Fruit fly (Drosophila melanogaster) whole organism, adult: Measurements from ENCODE around the gene Rala.

Source experiments
- CG1620 ChIP-seq: fragments of 200-800 bp; sonication (Bioruptor generic); optimal IDR thresholded peaks from 2 replicates; lab custom pipeline; 2016; ENCODE audit warnings: missing biosample characterization, missing genetic modification characterization
- CG7045 ChIP-seq: fragments of 200-800 bp; sonication (Bioruptor generic); optimal IDR thresholded peaks from 2 replicates; lab custom pipeline; 2017; ENCODE audit warnings: missing biosample characterization, mild to moderate bottlenecking, missing genetic modification characterization
- Clk ChIP-seq: fragments of 200-800 bp; sonication (Bioruptor generic); optimal IDR thresholded peaks from 2 replicates; lab custom pipeline; 2017; ENCODE audit warnings: missing biosample characterization, missing genetic modification characterization
- Crg-1 ChIP-seq: fragments of 200-800 bp; sonication (Bioruptor generic); optimal IDR thresholded peaks from 2 replicates; lab custom pipeline; 2016; ENCODE audit warnings: missing biosample characterization, missing genetic modification characterization
- Hr96 ChIP-seq: fragments of 200-800 bp; sonication (Bioruptor generic); optimal IDR thresholded peaks from 2 replicates; lab custom pipeline; 2016; ENCODE audit warnings: missing biosample characterization, missing genetic modification characterization
- cic ChIP-seq: fragments of 200-800 bp; sonication (Bioruptor generic); optimal IDR thresholded peaks from 2 replicates; lab custom pipeline; 2017; ENCODE audit warnings: missing biosample characterization, mild to moderate bottlenecking, missing genetic modification characterization, moderate library complexity
- kay ChIP-seq: fragments of 200-800 bp; sonication (Bioruptor generic); peaks from one replicate; lab custom pipeline; 2016; ENCODE audit warnings: missing biosample characterization, missing genetic modification characterization, borderline replicate concordance
- pad ChIP-seq: fragments of 200-800 bp; sonication (Bioruptor generic); optimal IDR thresholded peaks from 3 replicates; lab custom pipeline; 2017; ENCODE audit warnings: missing biosample characterization, missing genetic modification characterization, mild to moderate bottlenecking, moderate library complexity, missing genetic modification reagents

DNA sequence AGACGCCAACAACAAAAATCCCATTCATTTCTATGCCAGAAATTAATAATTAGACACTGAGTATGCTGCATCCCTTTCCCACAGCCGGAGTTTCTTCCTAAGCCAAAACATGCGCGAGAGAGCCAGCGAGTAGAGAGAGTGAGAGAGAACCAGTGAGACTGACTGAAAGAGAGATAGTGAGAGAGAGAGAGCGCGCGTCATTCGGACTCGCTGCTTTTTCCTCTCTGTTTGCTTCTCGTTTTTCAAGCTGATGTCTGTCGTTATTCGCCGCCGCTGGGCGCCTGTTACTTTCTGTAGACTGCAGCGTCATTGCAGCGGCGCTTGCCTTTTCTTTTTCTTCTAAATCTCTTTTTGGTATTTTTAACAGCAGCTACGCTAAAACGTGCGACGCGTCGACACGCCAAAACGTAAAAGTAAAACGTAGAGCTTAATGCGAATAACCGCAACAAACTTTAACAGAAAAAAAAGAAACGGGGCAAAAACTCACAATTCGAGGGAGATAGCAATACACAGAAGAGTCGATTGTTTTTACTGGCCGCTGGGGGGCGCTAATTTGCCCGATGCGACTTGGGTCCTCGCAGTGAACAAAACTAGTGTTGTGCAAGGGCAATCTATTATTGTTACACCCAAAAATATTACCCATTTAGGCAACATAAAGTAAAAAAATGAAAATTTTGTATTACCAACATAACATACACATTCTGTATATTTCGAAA is 21.4 kb upstream of the Rala start:
- no peak for TF ChIP-seq Clk
- TF ChIP-seq Hr96 (GFP tag; lab: Kevin White, UChicago), result peak; percentile 49
- no peak for TF ChIP-seq CG7045
- TF ChIP-seq Crg-1 (GFP tag; lab: Kevin White, UChicago), result peak; percentile 52
- TF ChIP-seq kay, result peak; percentile 78
- TF ChIP-seq CG1620 (GFP tag; lab: Kevin White, UChicago), result peak; percentile 15
- peak; percentile 89 for TF ChIP-seq cic (GFP tag; lab: Kevin White, UChicago)
- peak; percentile 91 for TF ChIP-seq pad (GFP tag; lab: Kevin White, UChicago)
